Worm (Caenorhabditis elegans): ENCODE results near the gene rrf-3.

The rrf-3 gene

DNA sequence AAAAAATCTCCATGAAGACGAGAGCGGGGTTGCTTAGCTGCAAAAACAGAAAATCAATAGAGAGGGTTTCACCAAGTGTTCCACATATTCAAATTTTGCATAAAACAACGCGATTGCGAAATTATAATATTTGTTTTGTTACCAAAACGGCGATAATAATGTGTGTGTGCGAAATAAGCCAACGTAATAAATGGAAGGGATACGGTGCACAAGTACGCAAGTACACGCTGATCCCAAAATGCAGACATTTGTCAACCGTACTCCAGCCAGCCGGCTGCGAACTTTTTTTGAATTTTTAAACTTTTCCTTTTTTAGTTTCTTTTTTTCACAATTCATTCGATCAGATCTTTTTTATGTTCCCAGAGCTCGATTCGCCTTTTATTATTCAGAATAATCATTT lies 37.4 kb upstream of the rrf-3 start, which contains the start of gene ire-1 (continued):
- no peak for TF ChIP-seq egl-27 (tag; optimal IDR thresholded peaks at IDR 0.05)
- TF ChIP-seq blmp-1 (tag; optimal IDR thresholded peaks at IDR 0.05): peak; percentile 49
- TF ChIP-seq fos-1 (tag; optimal IDR thresholded peaks at IDR 0.05): peak; percentile 35
- no peak for TF ChIP-seq unc-62 (GFP tag; optimal IDR thresholded peaks at IDR 0.05)
- peak in 2 of 3 experiments; percentile 31 to 50 for TF ChIP-seq ceh-82 (tag; optimal IDR thresholded peaks at IDR 0.05)
- no peak for TF ChIP-seq pax-3 (tag; optimal IDR thresholded peaks at IDR 0.05)
- no peak for TF ChIP-seq zag-1 (tag; optimal IDR thresholded peaks at IDR 0.05)
- no peak for TF ChIP-seq ceh-90 (tag; optimal IDR thresholded peaks at IDR 0.05)
- peak; percentile 85 for TF ChIP-seq F16B12.6 (tag; optimal IDR thresholded peaks at IDR 0.05)
- TF ChIP-seq mep-1 (tag; optimal IDR thresholded peaks at IDR 0.05): peak; percentile 78
- no peak for TF ChIP-seq grh-1 (GFP tag; IDR thresholded peaks at IDR 0.05)
- TF ChIP-seq jun-1 (tag; optimal IDR thresholded peaks at IDR 0.05): peak; percentile 12
- TF ChIP-seq xbp-1 (tag; optimal IDR thresholded peaks at IDR 0.05): peak; percentile 59
- TF ChIP-seq snpc-4 (tag; optimal IDR thresholded peaks at IDR 0.05): peak; percentile 33
- no peak for TF ChIP-seq ztf-11 (tag; optimal IDR thresholded peaks at IDR 0.05)
- TF ChIP-seq nhr-47 (tag; optimal IDR thresholded peaks at IDR 0.05): peak; percentile 52
- peak; percentile 71 to 88 for TF ChIP-seq lin-35 (GFP tag; optimal IDR thresholded peaks at IDR 0.05)
- TF ChIP-seq rnt-1 (tag; optimal IDR thresholded peaks at IDR 0.05): peak; percentile 44
- no peak for TF ChIP-seq fkh-10 (GFP tag; optimal IDR thresholded peaks at IDR 0.05)
- TF ChIP-seq unc-130 (tag; optimal IDR thresholded peaks at IDR 0.05): peak; percentile 80
- TF ChIP-seq efl-1 (optimal IDR thresholded peaks at IDR 0.05): peak; percentile 52 to 69
- peak; percentile 70 to 95 for TF ChIP-seq efl-1 (GFP tag; optimal IDR thresholded peaks at IDR 0.05 in 1 of 2)
- TF ChIP-seq nhr-71 (tag; optimal IDR thresholded peaks at IDR 0.05): peak; percentile 65

- peak; percentile 73 for TF ChIP-seq blmp-1 (tag; optimal IDR thresholded peaks at IDR 0.05)
- TF ChIP-seq unc-130 (tag; optimal IDR thresholded peaks at IDR 0.05): no peak
- TF ChIP-seq ces-1 (GFP tag; optimal IDR thresholded peaks at IDR 0.05): no peak
- TF ChIP-seq irx-1 (tag; optimal IDR thresholded peaks at IDR 0.05): no peak
- no peak for TF ChIP-seq lsy-2 (tag; optimal IDR thresholded peaks at IDR 0.05)
- peak; percentile 8 for TF ChIP-seq lin-14 (GFP tag; optimal IDR thresholded peaks at IDR 0.05)
- TF ChIP-seq efl-1 (optimal IDR thresholded peaks at IDR 0.05): no peak
- TF ChIP-seq efl-1 (GFP tag; optimal IDR thresholded peaks at IDR 0.05 in 1 of 2): peak in 1 of 2 experiments; percentile 86
Measured at ce11 chrII:8125439-8125838, 36.8 kb upstream of the rrf-3 start.

- no peak for TF ChIP-seq unc-30 (tag; optimal IDR thresholded peaks at IDR 0.05)
- TF ChIP-seq C34B4.2 (tag; optimal IDR thresholded peaks at IDR 0.05): no peak
- TF ChIP-seq efl-3 (GFP tag; optimal IDR thresholded peaks at IDR 0.05): no peak
- no peak for TF ChIP-seq unc-62 (GFP tag; optimal IDR thresholded peaks at IDR 0.05)
- TF ChIP-seq irx-1 (tag; optimal IDR thresholded peaks at IDR 0.05): no peak
- TF ChIP-seq nhr-12 (tag; optimal IDR thresholded peaks at IDR 0.05): no peak
- TF ChIP-seq nhr-77 (tag; optimal IDR thresholded peaks at IDR 0.05): no peak
- no peak for TF ChIP-seq sptf-1 (tag; optimal IDR thresholded peaks at IDR 0.05)
- no peak for TF ChIP-seq ceh-88 (GFP tag; IDR thresholded peaks at IDR 0.05)
- no peak for TF ChIP-seq nhr-28 (tag; optimal IDR thresholded peaks at IDR 0.05)
- TF ChIP-seq nhr-19 (GFP tag; conservative IDR thresholded peaks at IDR 0.05): peak; percentile 8
- peak; percentile 84 for TF ChIP-seq lin-14 (GFP tag; optimal IDR thresholded peaks at IDR 0.05)
- no peak for TF ChIP-seq dpl-1 (GFP tag; optimal IDR thresholded peaks at IDR 0.05)
- peak; percentile 29 to 77 (median 63) for TF ChIP-seq ceh-82 (tag; optimal IDR thresholded peaks at IDR 0.05)
- no peak for TF ChIP-seq mef-2 (tag; optimal IDR thresholded peaks at IDR 0.05)
- TF ChIP-seq fkh-4 (tag; optimal IDR thresholded peaks at IDR 0.05; ENCODE audit: borderline replicate concordance): no peak
- TF ChIP-seq ets-5 (GFP tag; IDR thresholded peaks at IDR 0.05): no peak
- peak; percentile 45 to 85 for TF ChIP-seq lsy-2 (tag; optimal IDR thresholded peaks at IDR 0.05)
- peak in 1 of 2 experiments; percentile 8 for TF ChIP-seq efl-1 (optimal IDR thresholded peaks at IDR 0.05)
- peak in 1 of 2 experiments; percentile 0 for TF ChIP-seq efl-1 (GFP tag; optimal IDR thresholded peaks at IDR 0.05 in 1 of 2)
- peak; percentile 18 for TF ChIP-seq nhr-20 (tag; optimal IDR thresholded peaks at IDR 0.05)
- TF ChIP-seq unc-86 (tag; optimal IDR thresholded peaks at IDR 0.05): peak; percentile 30
- peak; percentile 52 for TF ChIP-seq rnt-1 (tag; optimal IDR thresholded peaks at IDR 0.05)
- TF ChIP-seq grh-1 (GFP tag; IDR thresholded peaks at IDR 0.05): no peak
- no peak for TF ChIP-seq pag-3 (tag; optimal IDR thresholded peaks at IDR 0.05; ENCODE audit: borderline replicate concordance, insufficient read depth)
- no peak for TF ChIP-seq ceh-8 (GFP tag; optimal IDR thresholded peaks at IDR 0.05)
- TF ChIP-seq Y116A8C.19 (tag; optimal IDR thresholded peaks at IDR 0.05; ENCODE audit: borderline replicate concordance): no peak
- TF ChIP-seq unc-98 (GFP tag; IDR thresholded peaks at IDR 0.05): no peak
- TF ChIP-seq ceh-90 (tag; optimal IDR thresholded peaks at IDR 0.05): no peak
- TF ChIP-seq nhr-76 (tag; optimal IDR thresholded peaks at IDR 0.05): no peak
- TF ChIP-seq hlh-4 (tag; optimal IDR thresholded peaks at IDR 0.05): no peak
- no peak for TF ChIP-seq unc-130 (tag; optimal IDR thresholded peaks at IDR 0.05)
- peak; percentile 31 for TF ChIP-seq fos-1 (tag; optimal IDR thresholded peaks at IDR 0.05)
Measured at ce11 chrII:8126132-8126531, 36.1 kb upstream of the rrf-3 start.
